Worm (Caenorhabditis elegans) whole organism, young adult: ENCODE data around the gene F36H5.13.

Source experiments
- D2030.7 ChIP-seq: fragments of 200-800 bp; sonication (Bioruptor generic); IDR thresholded peaks from 2 replicates; pipeline ENCODE4 v1.3.6; 2022; ENCODE audit warnings: missing genetic modification reagents, missing genetic modification characterization, missing compliant biosample characterization
- F22D6.2 ChIP-seq: sonication (generic microtip); optimal IDR thresholded peaks from 2 replicates; lab custom pipeline; 2016; ENCODE audit warnings: mild to moderate bottlenecking, missing genetic modification characterization, missing compliant biosample characterization
- F33H1.4 ChIP-seq: fragments of 200-800 bp; sonication (Bioruptor generic); IDR thresholded peaks from 2 replicates; pipeline ENCODE4 v1.3.6; 2022; ENCODE audit warnings: missing genetic modification reagents, missing genetic modification characterization, missing compliant biosample characterization
- F49E8.2 ChIP-seq: sonication (generic microtip); optimal IDR thresholded peaks from 3 replicates; lab custom pipeline; 2017; ENCODE audit warnings: missing genetic modification characterization, mild to moderate bottlenecking, missing compliant biosample characterization, antibody characterized with exemption, moderate library complexity; ENCODE audit not compliant: insufficient read depth
- F55B11.4 ChIP-seq: sonication (generic microtip); optimal IDR thresholded peaks from 2 replicates; lab custom pipeline; 2016; ENCODE audit warnings: missing compliant biosample characterization, missing genetic modification characterization, borderline replicate concordance; ENCODE audit not compliant: insufficient read depth
- T07F8.4 ChIP-seq: sonication (generic microtip); optimal IDR thresholded peaks from 2 replicates; lab custom pipeline; 2016; ENCODE audit warnings: mild to moderate bottlenecking, missing genetic modification characterization, moderate library complexity, missing compliant biosample characterization
- T26A5.8 ChIP-seq: sonication (generic microtip); optimal IDR thresholded peaks from 2 replicates; lab custom pipeline; 2016; ENCODE audit warnings: missing genetic modification characterization, missing compliant biosample characterization
- Y53G8AR.9 ChIP-seq: fragments of 200-800 bp; sonication (Bioruptor generic); conservative IDR thresholded peaks from 2 replicates; pipeline ENCODE4 v1.3.6; 2022; ENCODE audit warnings: missing genetic modification reagents, missing genetic modification characterization, missing compliant biosample characterization
- ZK185.1 ChIP-seq: sonication (generic microtip); optimal IDR thresholded peaks from 2 replicates; lab custom pipeline; 2016; ENCODE audit warnings: mild to moderate bottlenecking, missing genetic modification characterization, missing compliant biosample characterization; ENCODE audit not compliant: poor library complexity, severe bottlenecking
- ama-1 ChIP-seq, 3 experiments: fragments of 150-350 bp in 1 of 3; sonication (generic microtip) in 2 of 3; optimal IDR thresholded peaks; 2 replicates each; lab custom pipeline; 2014 to 2018; ENCODE audit warnings: missing biosample characterization in 2 of 3, missing genetic modification characterization in 2 of 3, missing genetic modification reagents in 2 of 3
- aptf-2 ChIP-seq: fragments of 200-800 bp; sonication (Bioruptor generic); conservative IDR thresholded peaks from 2 replicates; pipeline ENCODE4 v1.3.6; 2022; ENCODE audit warnings: missing genetic modification reagents, missing genetic modification characterization, missing compliant biosample characterization
- aptf-3 ChIP-seq: fragments of 200-800 bp; sonication (Bioruptor generic); IDR thresholded peaks from 2 replicates; pipeline ENCODE4 v1.3.6; 2022; ENCODE audit warnings: missing genetic modification characterization, missing compliant biosample characterization
- atf-7 ChIP-seq: sonication (generic microtip); optimal IDR thresholded peaks from 2 replicates; lab custom pipeline; 2017; ENCODE audit warnings: mild to moderate bottlenecking, missing genetic modification characterization, missing compliant biosample characterization
- attf-3 ChIP-seq: fragments of 200-800 bp; sonication (Bioruptor generic); conservative IDR thresholded peaks from 2 replicates; pipeline ENCODE4 v1.3.6; 2022; ENCODE audit warnings: missing genetic modification reagents, missing genetic modification characterization, missing compliant biosample characterization
- ccch-3 ChIP-seq: fragments of 200-800 bp; sonication (Bioruptor generic); optimal IDR thresholded peaks from 2 replicates; lab custom pipeline; 2018; ENCODE audit warnings: mild to moderate bottlenecking, missing genetic modification characterization, missing compliant biosample characterization
- ceh-58 ChIP-seq: fragments of 200-800 bp; sonication (Bioruptor generic); IDR thresholded peaks from 2 replicates; pipeline ENCODE4 v1.3.6; 2022; ENCODE audit warnings: missing genetic modification characterization, missing compliant biosample characterization
- ceh-91 ChIP-seq: fragments of 200-800 bp; sonication (Bioruptor generic); IDR thresholded peaks from 2 replicates; pipeline ENCODE4 v1.3.6; 2022; ENCODE audit warnings: missing genetic modification reagents, missing genetic modification characterization, missing compliant biosample characterization
- dpff-1 ChIP-seq: sonication (generic microtip); optimal IDR thresholded peaks from 2 replicates; lab custom pipeline; 2017; ENCODE audit warnings: mild to moderate bottlenecking, missing genetic modification characterization, missing compliant biosample characterization
- dpl-1 ChIP-seq: fragments of 150-350 bp; optimal IDR thresholded peaks from 2 replicates; lab custom pipeline; 2014; ENCODE audit warnings: missing biosample characterization, missing genetic modification reagents, missing genetic modification characterization
- egrh-3 ChIP-seq: fragments of 200-800 bp; sonication (Bioruptor generic); IDR thresholded peaks from 2 replicates; pipeline ENCODE4 v1.3.6; 2022; ENCODE audit warnings: missing genetic modification reagents, missing genetic modification characterization, missing compliant biosample characterization
- fkh-3 ChIP-seq: sonication (generic microtip); optimal IDR thresholded peaks from 2 replicates; lab custom pipeline; 2016; ENCODE audit warnings: mild to moderate bottlenecking, missing genetic modification characterization, missing compliant biosample characterization
- hlh-26 ChIP-seq: fragments of 200-800 bp; sonication (Bioruptor generic); conservative IDR thresholded peaks from 2 replicates; pipeline ENCODE4 v1.3.6; 2022; ENCODE audit warnings: missing genetic modification reagents, missing genetic modification characterization, missing compliant biosample characterization
- hrde-1 ChIP-seq: sonication (generic microtip); optimal IDR thresholded peaks from 2 replicates; lab custom pipeline; 2016; ENCODE audit warnings: missing genetic modification characterization, mild to moderate bottlenecking, missing compliant biosample characterization, moderate library complexity, missing genotype, missing genetic modification reagents, borderline replicate concordance
- hsf-1 ChIP-seq: fragments of 200-800 bp; sonication (Bioruptor generic); IDR thresholded peaks from 2 replicates; pipeline ENCODE4 v1.3.6; 2022; ENCODE audit warnings: missing genetic modification reagents, missing genetic modification characterization, missing compliant biosample characterization
- let-526 ChIP-seq: fragments of 200-800 bp; sonication (Bioruptor generic); IDR thresholded peaks from 2 replicates; pipeline ENCODE4 v1.3.6; 2022; ENCODE audit warnings: missing genetic modification reagents, missing genetic modification characterization, missing compliant biosample characterization
- lin-54 ChIP-seq: fragments of 200-800 bp; sonication (Bioruptor generic); optimal IDR thresholded peaks from 2 replicates; lab custom pipeline; 2018; ENCODE audit warnings: mild to moderate bottlenecking, missing genetic modification characterization, missing compliant biosample characterization
- madf-8 ChIP-seq: fragments of 200-800 bp; sonication (Bioruptor generic); conservative IDR thresholded peaks from 2 replicates; pipeline ENCODE4 v1.3.6; 2022; ENCODE audit warnings: missing genetic modification reagents, missing genetic modification characterization, missing compliant biosample characterization
- mel-28 ChIP-seq: sonication (generic microtip); optimal IDR thresholded peaks from 2 replicates; lab custom pipeline; 2016; ENCODE audit warnings: borderline replicate concordance, mild to moderate bottlenecking, missing genetic modification characterization, missing compliant biosample characterization
- mxl-1 ChIP-seq: sonication (generic microtip); optimal IDR thresholded peaks from 2 replicates; lab custom pipeline; 2016; ENCODE audit warnings: missing genetic modification characterization, missing compliant biosample characterization
- nfya-1 ChIP-seq: sonication (generic microtip); optimal IDR thresholded peaks from 2 replicates; lab custom pipeline; 2017; ENCODE audit warnings: antibody characterized with exemption, missing compliant biosample characterization, missing genetic modification characterization, borderline replicate concordance; ENCODE audit not compliant: insufficient read depth
- nfya-2 ChIP-seq: fragments of 200-800 bp; sonication (Bioruptor generic); IDR thresholded peaks from 2 replicates; pipeline ENCODE4 v1.3.6; 2022; ENCODE audit warnings: missing genetic modification reagents, missing genetic modification characterization, missing compliant biosample characterization
- nhr-27 ChIP-seq: fragments of 200-800 bp; sonication (Bioruptor generic); optimal IDR thresholded peaks from 2 replicates; lab custom pipeline; 2018; ENCODE audit warnings: mild to moderate bottlenecking, missing genetic modification characterization, moderate library complexity, missing compliant biosample characterization
- nhr-90 ChIP-seq: sonication (generic microtip); optimal IDR thresholded peaks from 2 replicates; lab custom pipeline; 2016; ENCODE audit warnings: missing genotype, mild to moderate bottlenecking, missing genetic modification characterization, missing compliant biosample characterization
- pbrm-1 ChIP-seq: fragments of 200-800 bp; sonication (Bioruptor generic); IDR thresholded peaks from 2 replicates; pipeline ENCODE4 v1.3.6; 2022; ENCODE audit warnings: missing genetic modification reagents, missing genetic modification characterization, missing compliant biosample characterization
- sea-2 ChIP-seq: fragments of 200-800 bp; sonication (Bioruptor generic); IDR thresholded peaks from 2 replicates; pipeline ENCODE4 v1.3.6; 2022; ENCODE audit warnings: missing genetic modification characterization, missing compliant biosample characterization
- snpc-1.1 ChIP-seq: sonication (generic microtip); optimal IDR thresholded peaks from 2 replicates; lab custom pipeline; 2017; ENCODE audit warnings: missing genetic modification characterization, mild to moderate bottlenecking, missing compliant biosample characterization, antibody characterized with exemption, moderate library complexity, missing genotype, missing genetic modification reagents; ENCODE audit not compliant: insufficient read depth
- sptf-2 ChIP-seq: fragments of 200-800 bp; sonication (Bioruptor generic); optimal IDR thresholded peaks from 2 replicates; lab custom pipeline; 2018; ENCODE audit warnings: mild to moderate bottlenecking, missing genetic modification characterization, missing compliant biosample characterization
- tbp1 ChIP-seq: fragments of 200-800 bp; sonication (Bioruptor generic); optimal IDR thresholded peaks from 2 replicates; lab custom pipeline; 2018; ENCODE audit warnings: mild to moderate bottlenecking, missing genetic modification characterization, missing compliant biosample characterization
- tbx-9 ChIP-seq: sonication (generic microtip); optimal IDR thresholded peaks from 2 replicates; lab custom pipeline; 2016; ENCODE audit warnings: borderline replicate concordance, missing genetic modification characterization, inconsistent platforms, missing compliant biosample characterization
- unc-130 ChIP-seq: sonication (generic microtip); optimal IDR thresholded peaks from 2 replicates; lab custom pipeline; 2016; ENCODE audit warnings: missing genetic modification reagents, missing genetic modification characterization, missing compliant biosample characterization
- unc-62 ChIP-seq: fragments of 150-350 bp; optimal IDR thresholded peaks from 2 replicates; lab custom pipeline; 2014; ENCODE audit warnings: missing biosample characterization, missing genetic modification reagents, missing genetic modification characterization
- xnd-1 ChIP-seq: sonication (generic microtip); optimal IDR thresholded peaks from 2 replicates; lab custom pipeline; 2016; ENCODE audit warnings: missing genotype, missing genetic modification reagents, missing genetic modification characterization, missing compliant biosample characterization
- zim-3 ChIP-seq: sonication (generic microtip); optimal IDR thresholded peaks from 2 replicates; lab custom pipeline; 2017; ENCODE audit warnings: mild to moderate bottlenecking, missing genetic modification characterization, moderate library complexity, missing compliant biosample characterization
- ztf-18 ChIP-seq: sonication (generic microtip); optimal IDR thresholded peaks from 2 replicates; lab custom pipeline; 2016; ENCODE audit warnings: missing genotype, mild to moderate bottlenecking, missing genetic modification characterization, missing compliant biosample characterization
- ztf-3 ChIP-seq: fragments of 200-800 bp; sonication (Bioruptor generic); optimal IDR thresholded peaks from 2 replicates; lab custom pipeline; 2018; ENCODE audit warnings: mild to moderate bottlenecking, missing genetic modification characterization, missing compliant biosample characterization

The F36H5.13 gene

DNA sequence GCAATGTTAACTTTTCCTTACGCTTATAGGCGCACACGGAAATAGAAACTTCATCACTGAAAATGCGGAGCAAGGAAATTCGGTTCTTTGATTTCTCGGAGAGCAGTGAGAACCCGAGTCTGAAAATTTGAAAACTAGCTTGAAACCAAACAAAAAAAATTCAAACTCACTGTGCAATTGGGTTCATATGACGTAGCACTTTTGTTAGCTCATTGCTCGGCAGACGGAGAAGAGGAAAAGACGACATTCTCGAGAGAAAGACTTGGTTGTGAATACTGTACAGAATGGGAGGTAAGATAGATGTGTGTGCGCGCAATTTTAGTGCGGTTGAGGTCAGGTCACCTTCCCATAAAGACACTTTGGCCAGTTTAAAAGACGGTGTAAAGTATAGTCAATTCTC, at the start of gene F36H5.13, which contains the start of gene F36H5.8:
Gene F36H5.13, minus strand, starts transcription at position 101 of the 400 bp plus-strand sequence.
Gene F36H5.8, minus strand, starts transcription at position 274 of the 400 bp plus-strand sequence.
- TF ChIP-seq ccch-3 (GFP tag; lab: Kevin White, UChicago) (no peak), nhr-27 (tag; lab: Kevin White, UChicago) (no peak), atf-7 (tag; lab: Kevin White, UChicago) (no peak), let-526 (no peak), snpc-1.1 (tag; lab: Kevin White, UChicago) (no peak), unc-62 (GFP tag; lab: Kevin White, UChicago) (no peak), fkh-3 (no peak), zim-3 (no peak), hlh-26 (no peak), madf-8 (GFP tag; lab: Robert Waterston, UW) (no peak), sea-2 (GFP tag; lab: Robert Waterston, UW) (no peak), pbrm-1 (GFP tag; lab: Robert Waterston, UW) (no peak), F55B11.4 (tag; lab: Kevin White, UChicago) (no peak), T07F8.4 (no peak), tbx-9 (no peak), F22D6.2 (no peak), unc-130 (GFP tag; lab: Kevin White, UChicago) (no peak)

DNA sequence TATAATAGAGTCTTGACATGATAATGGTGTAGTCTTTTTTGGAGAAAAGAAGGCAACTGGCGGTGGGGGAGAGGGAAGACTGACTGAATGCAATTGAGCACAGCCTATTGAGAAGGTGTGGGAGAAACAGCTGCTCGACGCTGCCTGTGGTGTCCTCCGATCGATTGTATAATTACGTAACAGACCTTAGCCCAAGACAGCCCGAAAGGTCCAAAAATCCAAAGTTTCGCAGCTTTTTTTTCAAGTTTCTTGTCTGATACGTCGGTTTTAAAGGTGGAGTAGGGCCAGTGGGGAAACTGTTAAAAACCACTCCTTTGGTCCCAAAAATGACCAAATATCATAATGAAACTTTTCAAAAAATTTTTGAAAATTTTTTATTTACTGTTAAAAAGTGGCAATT, 37.8 kb upstream of the F36H5.13 start, which contains the start of the genes C08F1.6 and fbxb-13:
Gene C08F1.6, minus strand, starts transcription at position 101 of the 400 bp plus-strand sequence.
Gene fbxb-13, plus strand, starts transcription at position 191 of the 400 bp plus-strand sequence.
- TF ChIP-seq aptf-3 (GFP tag; lab: Robert Waterston, UW), result no peak
- no peak for TF ChIP-seq attf-3 (GFP tag; lab: Robert Waterston, UW)
- TF ChIP-seq aptf-2 (GFP tag; lab: Robert Waterston, UW), result no peak
- TF ChIP-seq F49E8.2 (tag; lab: Kevin White, UChicago), result no peak
- TF ChIP-seq mxl-1 (tag; lab: Kevin White, UChicago), result no peak
- TF ChIP-seq dpl-1 (GFP tag; lab: Kevin White, UChicago), result no peak
- TF ChIP-seq ceh-58 (GFP tag; lab: Robert Waterston, UW), result no peak
- no peak for TF ChIP-seq lin-54
- no peak for TF ChIP-seq Y53G8AR.9 (GFP tag; lab: Robert Waterston, UW)
- TF ChIP-seq sptf-2 (GFP tag; lab: Kevin White, UChicago), result no peak
- no peak for TF ChIP-seq dpff-1 (tag; lab: Kevin White, UChicago)
- TF ChIP-seq ztf-3 (GFP tag; lab: Kevin White, UChicago), result no peak
- TF ChIP-seq T26A5.8 (tag; lab: Kevin White, UChicago), result no peak
- TF ChIP-seq ztf-18 (tag; lab: Kevin White, UChicago), result no peak
- no peak for TF ChIP-seq unc-130 (GFP tag; lab: Kevin White, UChicago)
- no peak for TF ChIP-seq ama-1 (optimal IDR thresholded peaks at IDR 0.05; lab: Kevin White, UChicago)
- no peak for TF ChIP-seq ama-1 (GFP tag; optimal IDR thresholded peaks at IDR 0.05; lab: Kevin White, UChicago)

DNA sequence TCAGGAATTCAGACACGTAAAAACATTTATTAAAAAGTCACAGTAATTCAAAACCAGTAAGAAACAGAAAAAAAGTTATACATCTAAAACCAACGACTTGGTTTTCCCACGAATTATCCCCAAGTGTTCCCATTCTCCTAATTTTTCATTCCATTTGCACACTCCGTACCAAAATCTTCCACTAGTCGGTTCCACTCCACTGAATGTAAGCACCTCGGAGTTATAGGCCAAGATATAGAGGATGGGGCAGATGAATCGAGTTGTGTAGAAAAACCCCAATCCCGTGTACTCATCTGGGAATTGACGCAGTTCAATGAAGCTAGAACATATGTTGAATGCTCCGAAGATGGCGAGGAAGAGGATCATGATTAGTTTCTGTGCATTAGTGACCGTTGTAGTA, 36.9 kb upstream of the F36H5.13 start:
- TF ChIP-seq egrh-3 (GFP tag; lab: Robert Waterston, UW), result no peak
- no peak for TF ChIP-seq xnd-1 (tag; lab: Kevin White, UChicago)
- no peak for TF ChIP-seq ceh-91 (GFP tag; lab: Robert Waterston, UW)
- no peak for TF ChIP-seq nhr-90 (tag; lab: Kevin White, UChicago)
- no peak for TF ChIP-seq F33H1.4 (GFP tag; lab: Robert Waterston, UW)
- TF ChIP-seq D2030.7, result no peak
- no peak for TF ChIP-seq hrde-1
- no peak for TF ChIP-seq ccch-3 (GFP tag; lab: Kevin White, UChicago)
- no peak for TF ChIP-seq tbp1 (GFP tag; lab: Kevin White, UChicago)
- no peak for TF ChIP-seq nfya-2 (GFP tag; lab: Robert Waterston, UW)
- no peak for TF ChIP-seq ZK185.1
- no peak for TF ChIP-seq nfya-1 (tag; lab: Kevin White, UChicago)
- TF ChIP-seq mel-28 (tag; lab: Kevin White, UChicago), result no peak
- TF ChIP-seq hsf-1, result no peak
- TF ChIP-seq ztf-18 (tag; lab: Kevin White, UChicago), result no peak
